Worm (Caenorhabditis elegans) whole organism, young adult: ENCODE measurements around the gene C50B8.6.

Source experiments
- D2030.7 ChIP-seq: fragments of 200-800 bp; sonication (Bioruptor generic); IDR thresholded peaks from 2 replicates; pipeline ENCODE4 v1.3.6; 2022; ENCODE audit warnings: missing genetic modification reagents, missing genetic modification characterization, missing compliant biosample characterization
- F23B12.7 ChIP-seq: sonication (generic microtip); optimal IDR thresholded peaks from 2 replicates; lab custom pipeline; 2017; ENCODE audit warnings: missing genetic modification characterization, mild to moderate bottlenecking, missing compliant biosample characterization, antibody characterized with exemption, moderate library complexity; ENCODE audit not compliant: insufficient read depth
- F33H1.4 ChIP-seq: fragments of 200-800 bp; sonication (Bioruptor generic); IDR thresholded peaks from 2 replicates; pipeline ENCODE4 v1.3.6; 2022; ENCODE audit warnings: missing genetic modification reagents, missing genetic modification characterization, missing compliant biosample characterization
- F55B11.4 ChIP-seq: sonication (generic microtip); optimal IDR thresholded peaks from 2 replicates; lab custom pipeline; 2016; ENCODE audit warnings: missing compliant biosample characterization, missing genetic modification characterization, borderline replicate concordance; ENCODE audit not compliant: insufficient read depth
- F57C9.4 ChIP-seq: sonication (generic microtip); optimal IDR thresholded peaks from 2 replicates; lab custom pipeline; 2017; ENCODE audit warnings: mild to moderate bottlenecking, missing genetic modification characterization, missing compliant biosample characterization
- Y53G8AR.9 ChIP-seq: fragments of 200-800 bp; sonication (Bioruptor generic); conservative IDR thresholded peaks from 2 replicates; pipeline ENCODE4 v1.3.6; 2022; ENCODE audit warnings: missing genetic modification reagents, missing genetic modification characterization, missing compliant biosample characterization
- Y67H2A.10 ChIP-seq: fragments of 200-800 bp; sonication (Bioruptor generic); conservative IDR thresholded peaks from 2 replicates; pipeline ENCODE4 v1.3.6; 2022; ENCODE audit warnings: missing genetic modification reagents, missing genetic modification characterization, missing compliant biosample characterization
- akir-1 ChIP-seq: fragments of 200-800 bp; sonication (Bioruptor generic); optimal IDR thresholded peaks from 2 replicates; lab custom pipeline; 2018; ENCODE audit warnings: mild to moderate bottlenecking, missing genetic modification characterization, moderate library complexity, missing compliant biosample characterization
- aptf-3 ChIP-seq: fragments of 200-800 bp; sonication (Bioruptor generic); IDR thresholded peaks from 2 replicates; pipeline ENCODE4 v1.3.6; 2022; ENCODE audit warnings: missing genetic modification characterization, missing compliant biosample characterization
- athp-1 ChIP-seq: sonication (generic microtip); optimal IDR thresholded peaks from 2 replicates; lab custom pipeline; 2017; ENCODE audit warnings: mild to moderate bottlenecking, missing genetic modification characterization, missing compliant biosample characterization
- attf-3 ChIP-seq: fragments of 200-800 bp; sonication (Bioruptor generic); conservative IDR thresholded peaks from 2 replicates; pipeline ENCODE4 v1.3.6; 2022; ENCODE audit warnings: missing genetic modification reagents, missing genetic modification characterization, missing compliant biosample characterization
- attf-5 ChIP-seq: fragments of 200-800 bp; sonication (Bioruptor generic); optimal IDR thresholded peaks from 2 replicates; lab custom pipeline; 2018; ENCODE audit warnings: mild to moderate bottlenecking, missing genetic modification characterization, missing compliant biosample characterization
- bed-1 ChIP-seq: fragments of 200-800 bp; sonication (Bioruptor generic); IDR thresholded peaks from 2 replicates; pipeline ENCODE4 v1.3.6; 2022; ENCODE audit warnings: missing genetic modification reagents, missing genetic modification characterization, missing compliant biosample characterization
- cebp-1 ChIP-seq, 2 experiments: fragments of 200-800 bp in 1 of 2; sonication (Bioruptor generic) in 1 of 2; sonication (generic microtip) in 1 of 2; IDR thresholded peaks in 1 of 2; optimal IDR thresholded peaks in 1 of 2; 2 replicates each; pipeline versions ENCODE4 v1.3.6 to Lab custom; 2017 to 2022; ENCODE audit warnings: missing compliant biosample characterization in 2 of 2, missing genetic modification characterization in 2 of 2, mild to moderate bottlenecking in 1 of 2, missing genetic modification reagents in 1 of 2, moderate library complexity in 1 of 2
- ceh-27 ChIP-seq: fragments of 200-800 bp; sonication (Bioruptor generic); optimal IDR thresholded peaks from 2 replicates; lab custom pipeline; 2018; ENCODE audit warnings: mild to moderate bottlenecking, missing genetic modification characterization, moderate library complexity, missing compliant biosample characterization
- ceh-40 ChIP-seq: fragments of 200-800 bp; sonication (Bioruptor generic); IDR thresholded peaks from 2 replicates; pipeline ENCODE4 v1.3.6; 2022; ENCODE audit warnings: missing genetic modification characterization, missing compliant biosample characterization
- ceh-58 ChIP-seq: fragments of 200-800 bp; sonication (Bioruptor generic); IDR thresholded peaks from 2 replicates; pipeline ENCODE4 v1.3.6; 2022; ENCODE audit warnings: missing genetic modification characterization, missing compliant biosample characterization
- ceh-79 ChIP-seq: sonication (generic microtip); optimal IDR thresholded peaks from 2 replicates; lab custom pipeline; 2017; ENCODE audit warnings: mild to moderate bottlenecking, missing genetic modification characterization, missing compliant biosample characterization
- die-1 ChIP-seq: sonication (generic microtip); optimal IDR thresholded peaks from 2 replicates; lab custom pipeline; 2016; ENCODE audit warnings: missing genotype, mild to moderate bottlenecking, missing genetic modification characterization, missing compliant biosample characterization
- dox-1 ChIP-seq: fragments of 200-800 bp; sonication (Bioruptor generic); IDR thresholded peaks from 2 replicates; pipeline ENCODE4 v1.3.6; 2022; ENCODE audit warnings: missing genetic modification reagents, missing genetic modification characterization, missing compliant biosample characterization
- fkh-3 ChIP-seq: sonication (generic microtip); optimal IDR thresholded peaks from 2 replicates; lab custom pipeline; 2016; ENCODE audit warnings: mild to moderate bottlenecking, missing genetic modification characterization, missing compliant biosample characterization
- lag-1 ChIP-seq: fragments of 200-800 bp; sonication (Bioruptor generic); IDR thresholded peaks from 2 replicates; pipeline ENCODE4 v1.3.6; 2022; ENCODE audit warnings: missing genetic modification reagents, missing genetic modification characterization, missing compliant biosample characterization
- let-526 ChIP-seq: fragments of 200-800 bp; sonication (Bioruptor generic); IDR thresholded peaks from 2 replicates; pipeline ENCODE4 v1.3.6; 2022; ENCODE audit warnings: missing genetic modification reagents, missing genetic modification characterization, missing compliant biosample characterization
- lin-26 ChIP-seq: fragments of 200-800 bp; sonication (Bioruptor generic); IDR thresholded peaks from 2 replicates; pipeline ENCODE4 v1.3.6; 2022; ENCODE audit warnings: missing genetic modification reagents, missing genetic modification characterization, missing compliant biosample characterization
- lin-40 ChIP-seq: sonication (generic microtip); optimal IDR thresholded peaks from 2 replicates; lab custom pipeline; 2016; ENCODE audit warnings: missing genetic modification characterization, mild to moderate bottlenecking, missing compliant biosample characterization, missing genotype, missing genetic modification reagents
- lin-54 ChIP-seq: fragments of 200-800 bp; sonication (Bioruptor generic); optimal IDR thresholded peaks from 2 replicates; lab custom pipeline; 2018; ENCODE audit warnings: mild to moderate bottlenecking, missing genetic modification characterization, missing compliant biosample characterization
- madf-8 ChIP-seq: fragments of 200-800 bp; sonication (Bioruptor generic); conservative IDR thresholded peaks from 2 replicates; pipeline ENCODE4 v1.3.6; 2022; ENCODE audit warnings: missing genetic modification reagents, missing genetic modification characterization, missing compliant biosample characterization
- mcd-1 ChIP-seq: fragments of 200-800 bp; sonication (Bioruptor generic); IDR thresholded peaks from 2 replicates; pipeline ENCODE4 v1.3.6; 2022; ENCODE audit warnings: missing genetic modification reagents, missing genetic modification characterization, missing compliant biosample characterization
- nhr-120 ChIP-seq: fragments of 200-800 bp; sonication (Bioruptor generic); IDR thresholded peaks from 2 replicates; pipeline ENCODE4 v1.3.6; 2022; ENCODE audit warnings: missing genetic modification characterization, missing compliant biosample characterization
- nhr-27 ChIP-seq: fragments of 200-800 bp; sonication (Bioruptor generic); optimal IDR thresholded peaks from 2 replicates; lab custom pipeline; 2018; ENCODE audit warnings: mild to moderate bottlenecking, missing genetic modification characterization, moderate library complexity, missing compliant biosample characterization
- nhr-80 ChIP-seq: sonication (generic microtip); optimal IDR thresholded peaks from 2 replicates; lab custom pipeline; 2016; ENCODE audit warnings: missing genetic modification characterization, missing compliant biosample characterization
- rcor-1 ChIP-seq: fragments of 200-800 bp; sonication (Bioruptor generic); IDR thresholded peaks from 2 replicates; pipeline ENCODE4 v1.3.6; 2022; ENCODE audit warnings: missing genetic modification reagents, missing genetic modification characterization, missing compliant biosample characterization
- repo-1 ChIP-seq: sonication (generic microtip); optimal IDR thresholded peaks from 2 replicates; lab custom pipeline; 2017; ENCODE audit warnings: mild to moderate bottlenecking, missing genetic modification characterization, missing compliant biosample characterization
- sdz-38 ChIP-seq: sonication (generic microtip); optimal IDR thresholded peaks from 2 replicates; lab custom pipeline; 2016; ENCODE audit warnings: missing genotype, missing genetic modification characterization, missing compliant biosample characterization
- sea-2 ChIP-seq: fragments of 200-800 bp; sonication (Bioruptor generic); IDR thresholded peaks from 2 replicates; pipeline ENCODE4 v1.3.6; 2022; ENCODE audit warnings: missing genetic modification characterization, missing compliant biosample characterization
- snpc-4 ChIP-seq, 5 experiments: fragments of 150-350 bp in 1 of 5; sonication (generic microtip) in 4 of 5; optimal IDR thresholded peaks; 2 replicates each; lab custom pipeline; 2014 to 2018; ENCODE audit warnings: missing genetic modification characterization in 5 of 5, missing biosample characterization in 3 of 5, antibody characterized with exemption in 2 of 5, mild to moderate bottlenecking in 2 of 5, missing compliant biosample characterization in 2 of 5, missing genotype in 2 of 5, moderate library complexity in 2 of 5, missing genetic modification reagents in 1 of 5
- sptf-2 ChIP-seq: fragments of 200-800 bp; sonication (Bioruptor generic); optimal IDR thresholded peaks from 2 replicates; lab custom pipeline; 2018; ENCODE audit warnings: mild to moderate bottlenecking, missing genetic modification characterization, missing compliant biosample characterization
- unc-130 ChIP-seq: sonication (generic microtip); optimal IDR thresholded peaks from 2 replicates; lab custom pipeline; 2016; ENCODE audit warnings: missing genetic modification reagents, missing genetic modification characterization, missing compliant biosample characterization

C50B8.6 gene

DNA sequence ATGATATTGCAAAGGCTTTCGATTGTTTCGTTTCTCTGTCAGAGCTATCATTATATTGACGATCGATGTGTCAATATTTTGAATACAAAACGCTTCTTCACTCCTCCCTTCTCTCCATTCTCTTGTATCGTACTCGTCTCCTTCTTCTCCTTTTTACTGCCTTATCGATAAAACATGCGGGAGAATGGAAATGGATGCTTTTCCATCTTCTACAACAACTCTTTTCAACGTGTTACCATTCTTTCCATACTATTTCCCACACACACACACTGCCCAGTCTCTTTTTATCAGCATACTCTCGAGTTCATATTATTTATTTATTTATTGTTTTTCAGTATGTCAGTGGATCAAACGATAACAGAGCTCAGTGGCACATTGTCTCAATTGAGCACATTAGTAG, at the start of gene C50B8.6:
Gene C50B8.6, plus strand, starts transcription at position 336 of the 400 bp plus-strand sequence.
- TF ChIP-seq athp-1 (tag; lab: Kevin White, UChicago) (no peak), nhr-80 (tag; lab: Kevin White, UChicago) (peak; percentile 82)
- TF ChIP-seq, all 124 proteins: peak for 1

ce11 chrV:13529165-13529564, 49.6 kb upstream of the C50B8.6 start:
- TF ChIP-seq lin-54 (GFP tag; lab: Kevin White, UChicago), result no peak
- TF ChIP-seq bed-1, result no peak
- no peak for TF ChIP-seq F57C9.4
- TF ChIP-seq sdz-38 (tag; lab: Kevin White, UChicago), result no peak
- TF ChIP-seq aptf-3, result no peak
- TF ChIP-seq akir-1 (GFP tag; lab: Kevin White, UChicago), result no peak
- TF ChIP-seq lag-1 (GFP tag; lab: Robert Waterston, UW), result no peak
- no peak for TF ChIP-seq die-1 (tag; lab: Kevin White, UChicago)
- no peak for TF ChIP-seq attf-5 (GFP tag; lab: Kevin White, UChicago)
- no peak for TF ChIP-seq ceh-40 (GFP tag; lab: Robert Waterston, UW)
- no peak for TF ChIP-seq sptf-2 (GFP tag; lab: Kevin White, UChicago)
- TF ChIP-seq F23B12.7 (tag; lab: Kevin White, UChicago), result no peak
- no peak for TF ChIP-seq nhr-27 (tag; lab: Kevin White, UChicago)
- TF ChIP-seq repo-1, result no peak

- TF ChIP-seq nhr-80 (tag; lab: Kevin White, UChicago) (peak; percentile 67), attf-3 (no peak)
- TF ChIP-seq, all 124 proteins: peak for 1
These were observed 48.1 kb upstream of the C50B8.6 start, which contains the start of gene ttr-44 for ce11 chrV:13530698-13531097. ttr-44 (minus strand) TSS chrV:13530744.

ce11 chrV:13532469-13532868, 46.3 kb upstream of the C50B8.6 start:
- TF ChIP-seq rcor-1 (GFP tag; lab: Robert Waterston, UW), result no peak
- TF ChIP-seq nhr-120 (GFP tag; lab: Robert Waterston, UW), result no peak
- no peak for TF ChIP-seq nhr-27 (tag; lab: Kevin White, UChicago)
- no peak for TF ChIP-seq fkh-3 (tag; lab: Kevin White, UChicago)
- TF ChIP-seq Y67H2A.10 (GFP tag; lab: Robert Waterston, UW), result no peak

- no peak for TF ChIP-seq F55B11.4 (tag; lab: Kevin White, UChicago)
- TF ChIP-seq sea-2 (GFP tag; lab: Robert Waterston, UW), result no peak
- no peak for TF ChIP-seq lin-26 (GFP tag; lab: Robert Waterston, UW)
These were observed 42.7 kb upstream of the C50B8.6 start, which contains the start of gene frpr-5 for ce11 chrV:13536058-13536579. frpr-5 (minus strand) TSS chrV:13536108.

ce11 chrV:13551601-13552000, 27.2 kb upstream of the C50B8.6 start, which contains the start of the genes C56A3.4 and C56A3.5:
C56A3.4 (minus strand) TSS chrV:13551754.
C56A3.5 (plus strand) TSS chrV:13551967.
- no peak for TF ChIP-seq Y53G8AR.9 (GFP tag; lab: Robert Waterston, UW)
- no peak for TF ChIP-seq madf-8 (GFP tag; lab: Robert Waterston, UW)
- TF ChIP-seq dox-1, result no peak; the same call in 1 of the 2 replicates
- TF ChIP-seq cebp-1 (GFP tag; IDR thresholded peaks at IDR 0.05; lab: Robert Waterston, UW), result peak; percentile 92
- TF ChIP-seq cebp-1 (tag; optimal IDR thresholded peaks at IDR 0.05; lab: Kevin White, UChicago), result peak; percentile 99
- TF ChIP-seq snpc-4 (GFP tag; optimal IDR thresholded peaks at IDR 0.05; lab: Kevin White, UChicago), result no peak
- TF ChIP-seq snpc-4 (tag; optimal IDR thresholded peaks at IDR 0.05; lab: Kevin White, UChicago), result peak in 1 of 4 experiments; percentile 14
- TF ChIP-seq ceh-27 (GFP tag; lab: Kevin White, UChicago), result peak; percentile 58
- TF ChIP-seq lin-54 (GFP tag; lab: Kevin White, UChicago), result no peak
- no peak for TF ChIP-seq ceh-58
- TF ChIP-seq nhr-120 (GFP tag; lab: Robert Waterston, UW), result no peak
- TF ChIP-seq unc-130 (GFP tag; lab: Kevin White, UChicago), result peak; percentile 28
- TF ChIP-seq lin-40 (tag; lab: Kevin White, UChicago), result peak; percentile 4
- 0 out of 2 replicates have a peak, but pooled peaks have one; percentile 26 for TF ChIP-seq D2030.7 (GFP tag; lab: Robert Waterston, UW)
- peak; percentile 60 for TF ChIP-seq mcd-1 (GFP tag; lab: Robert Waterston, UW)
- peak; percentile 63; the same call in 1 of the 2 replicates for TF ChIP-seq let-526 (GFP tag; lab: Robert Waterston, UW)
- TF ChIP-seq fkh-3 (tag; lab: Kevin White, UChicago), result no peak
- TF ChIP-seq ceh-79 (tag; lab: Kevin White, UChicago), result no peak
- no peak for TF ChIP-seq F33H1.4 (GFP tag; lab: Robert Waterston, UW)
